Fruit fly (Drosophila melanogaster) whole organism, embryonic: ENCODE measurements around the gene dock.

Source experiments
- Atf3 ChIP-seq: fragments of 200-800 bp; sonication (Bioruptor generic); optimal IDR thresholded peaks from 3 replicates; lab custom pipeline; 2016; ENCODE audit warnings: missing biosample characterization, missing genetic modification characterization
- Bgb ChIP-seq: fragments of 200-800 bp; sonication (Bioruptor generic); IDR thresholded peaks from 2 replicates; pipeline ENCODE4 v1.3.6; 2022; ENCODE audit warnings: missing biosample characterization, missing genetic modification characterization; ENCODE audit not compliant: partially characterized antibody
- CG10431 ChIP-seq: fragments of 200-800 bp; sonication (Bioruptor generic); optimal IDR thresholded peaks from 3 replicates; lab custom pipeline; 2018; ENCODE audit warnings: missing biosample characterization, mild to moderate bottlenecking, missing genetic modification characterization
- CG14965 ChIP-seq: fragments of 200-800 bp; sonication (Bioruptor generic); optimal IDR thresholded peaks from 2 replicates; lab custom pipeline; 2016; ENCODE audit warnings: missing biosample characterization, missing genetic modification characterization, borderline replicate concordance
- CG15601 ChIP-seq: fragments of 200-800 bp; sonication (Bioruptor generic); optimal IDR thresholded peaks from 3 replicates; lab custom pipeline; 2019; ENCODE audit warnings: missing biosample characterization, mild to moderate bottlenecking, missing genetic modification characterization, moderate library complexity
- CG4820 ChIP-seq: fragments of 200-800 bp; sonication (Bioruptor generic); optimal IDR thresholded peaks from 3 replicates; lab custom pipeline; 2016; ENCODE audit warnings: missing biosample characterization, missing genetic modification characterization
- CG7357 ChIP-seq: fragments of 200-800 bp; sonication (Bioruptor generic); IDR thresholded peaks from 3 replicates; pipeline ENCODE4 v1.3.6; 2022; ENCODE audit warnings: missing biosample characterization, missing genetic modification characterization
- CG7987 ChIP-seq: fragments of 200-800 bp; sonication (Bioruptor generic); optimal IDR thresholded peaks from 2 replicates; lab custom pipeline; 2018; ENCODE audit warnings: missing biosample characterization, mild to moderate bottlenecking, missing genetic modification characterization, moderate library complexity
- CG8765 ChIP-seq: fragments of 200-800 bp; sonication (Bioruptor generic); IDR thresholded peaks from 2 replicates; pipeline ENCODE4 v1.3.6; 2022; ENCODE audit warnings: missing biosample characterization, missing genetic modification characterization
- CG8944 ChIP-seq: fragments of 200-800 bp; sonication (Bioruptor generic); optimal IDR thresholded peaks from 3 replicates; lab custom pipeline; 2016; ENCODE audit warnings: missing biosample characterization, missing genetic modification characterization
- CG9797 ChIP-seq: fragments of 200-800 bp; sonication (Bioruptor generic); optimal IDR thresholded peaks from 3 replicates; lab custom pipeline; 2018; ENCODE audit warnings: missing biosample characterization, mild to moderate bottlenecking, missing genetic modification characterization
- CTCF ChIP-seq: fragments of 200-800 bp; sonication (Bioruptor generic); optimal IDR thresholded peaks from 2 replicates; lab custom pipeline; 2017; ENCODE audit warnings: missing biosample characterization, mild to moderate bottlenecking, missing genetic modification characterization, moderate library complexity
- CoRest ChIP-seq: fragments of 200-800 bp; sonication (Bioruptor generic); optimal IDR thresholded peaks from 3 replicates; lab custom pipeline; 2018; ENCODE audit warnings: missing biosample characterization, mild to moderate bottlenecking, missing genetic modification characterization, moderate library complexity
- Dip2 ChIP-seq: fragments of 200-800 bp; sonication (Bioruptor generic); IDR thresholded peaks from 2 replicates; pipeline ENCODE4 v1.3.6; 2022; ENCODE audit warnings: missing biosample characterization, missing genetic modification characterization
- Fer2 ChIP-seq: fragments of 200-800 bp; sonication (Bioruptor generic); optimal IDR thresholded peaks from 2 replicates; lab custom pipeline; 2018; ENCODE audit warnings: missing biosample characterization, mild to moderate bottlenecking, missing genetic modification characterization, moderate library complexity
- H15 ChIP-seq: fragments of 200-800 bp; sonication (Bioruptor generic); IDR thresholded peaks from 3 replicates; pipeline ENCODE4 v1.3.6; 2022; ENCODE audit warnings: missing biosample characterization, missing genetic modification characterization
- HLHmδ ChIP-seq: fragments of 200-800 bp; sonication (Bioruptor generic); optimal IDR thresholded peaks from 2 replicates; lab custom pipeline; 2018; ENCODE audit warnings: missing biosample characterization, mild to moderate bottlenecking, missing genetic modification characterization, moderate library complexity
- Hmr ChIP-seq: fragments of 200-800 bp; sonication (Bioruptor generic); optimal IDR thresholded peaks from 3 replicates; lab custom pipeline; 2017; ENCODE audit warnings: mild to moderate bottlenecking, missing biosample characterization, missing genetic modification reagents, missing genetic modification characterization
- Hr39 ChIP-seq: fragments of >200 bp; optimal IDR thresholded peaks from 2 replicates; lab custom pipeline; 2017
- Kr ChIP-seq: fragments of 200-800 bp; sonication (Bioruptor generic); optimal IDR thresholded peaks from 2 replicates; lab custom pipeline; 2017; ENCODE audit warnings: missing biosample characterization, mild to moderate bottlenecking, missing genetic modification characterization
- Lhr ChIP-seq: fragments of 200-800 bp; sonication (Bioruptor generic); optimal IDR thresholded peaks from 3 replicates; lab custom pipeline; 2017; ENCODE audit warnings: mild to moderate bottlenecking, missing biosample characterization, missing genetic modification reagents, missing genetic modification characterization
- MBD-R2 ChIP-seq: fragments of 200-800 bp; sonication (Bioruptor generic); IDR thresholded peaks from 2 replicates; pipeline ENCODE4 v1.3.6; 2022; ENCODE audit warnings: missing biosample characterization, missing genetic modification characterization
- MTF-1 ChIP-seq: fragments of 200-800 bp; sonication (Bioruptor generic); optimal IDR thresholded peaks from 2 replicates; lab custom pipeline; 2018; ENCODE audit warnings: missing biosample characterization, mild to moderate bottlenecking, missing genetic modification characterization, borderline replicate concordance
- NC2α ChIP-seq: fragments of 200-800 bp; sonication (Bioruptor generic); optimal IDR thresholded peaks from 2 replicates; lab custom pipeline; 2016; ENCODE audit warnings: missing biosample characterization, missing genetic modification characterization
- NFAT ChIP-seq: fragments of 200-800 bp; sonication (Bioruptor generic); IDR thresholded peaks from 2 replicates; pipeline ENCODE4 v1.3.6; 2022; ENCODE audit warnings: missing biosample characterization, missing genetic modification characterization
- Neu2 ChIP-seq: fragments of 200-800 bp; sonication (Bioruptor generic); optimal IDR thresholded peaks from 3 replicates; lab custom pipeline; 2016; ENCODE audit warnings: missing biosample characterization, missing genetic modification characterization, borderline replicate concordance
- Pdp1 ChIP-seq, 2 experiments: fragments of 200-800 bp; sonication (Bioruptor generic); optimal IDR thresholded peaks; 3 replicates each; lab custom pipeline; 2016; ENCODE audit warnings: missing biosample characterization in 2 of 2, missing genetic modification characterization in 2 of 2, mild to moderate bottlenecking in 1 of 2, moderate library complexity in 1 of 2
- Sin3A ChIP-seq: fragments of >200 bp; optimal IDR thresholded peaks from 2 replicates; lab custom pipeline; 2018
- bbx ChIP-seq: fragments of 200-800 bp; sonication (Bioruptor generic); IDR thresholded peaks from 2 replicates; pipeline ENCODE4 v1.3.6; 2022; ENCODE audit warnings: missing biosample characterization, missing genetic modification characterization; ENCODE audit not compliant: partially characterized antibody
- chinmo ChIP-seq: fragments of 200-800 bp; sonication (Bioruptor generic); IDR thresholded peaks from 4 replicates; pipeline ENCODE4 v1.3.6; 2022; ENCODE audit warnings: missing biosample characterization, missing genetic modification characterization; ENCODE audit not compliant: partially characterized antibody
- dm ChIP-seq: fragments of 200-800 bp; sonication (Bioruptor generic); optimal IDR thresholded peaks from 3 replicates; lab custom pipeline; 2016; ENCODE audit warnings: missing biosample characterization, missing genetic modification characterization
- dmrt11E ChIP-seq: fragments of 200-800 bp; sonication (Bioruptor generic); optimal IDR thresholded peaks from 3 replicates; lab custom pipeline; 2018; ENCODE audit warnings: missing biosample characterization, mild to moderate bottlenecking, missing genetic modification characterization, moderate library complexity
- dpn ChIP-seq, 2 experiments: fragments of 200-800 bp; sonication (Bioruptor generic); optimal IDR thresholded peaks; 3 replicates each; lab custom pipeline; 2016; ENCODE audit warnings: missing biosample characterization in 2 of 2, missing genetic modification characterization in 2 of 2
- dysf ChIP-seq: fragments of 200-800 bp; sonication (Bioruptor generic); IDR thresholded peaks from 3 replicates; pipeline ENCODE4 v1.3.6; 2022; ENCODE audit warnings: missing biosample characterization, missing genetic modification characterization
- ems ChIP-seq: fragments of 200-800 bp; sonication (Bioruptor generic); optimal IDR thresholded peaks from 3 replicates; lab custom pipeline; 2016; ENCODE audit warnings: missing biosample characterization, missing genetic modification characterization
- gce ChIP-seq: fragments of 200-800 bp; sonication (Bioruptor generic); IDR thresholded peaks from 3 replicates; pipeline ENCODE4 v1.3.6; 2022; ENCODE audit warnings: missing biosample characterization, missing genetic modification characterization
- grn ChIP-seq: fragments of 200-800 bp; sonication (Bioruptor generic); optimal IDR thresholded peaks from 3 replicates; lab custom pipeline; 2017; ENCODE audit warnings: missing biosample characterization, missing genetic modification characterization
- gt ChIP-seq: fragments of 200-800 bp; sonication (Bioruptor generic); IDR thresholded peaks from 2 replicates; pipeline ENCODE4 v1.3.6; 2022; ENCODE audit warnings: missing biosample characterization, missing genetic modification characterization
- ind ChIP-seq: fragments of 200-800 bp; sonication (Bioruptor generic); optimal IDR thresholded peaks from 3 replicates; lab custom pipeline; 2016; ENCODE audit warnings: missing biosample characterization, missing genetic modification characterization
- jumu ChIP-seq: fragments of 200-800 bp; sonication (Bioruptor generic); optimal IDR thresholded peaks from 3 replicates; lab custom pipeline; 2016; ENCODE audit warnings: missing biosample characterization, missing genetic modification characterization
- kah ChIP-seq: fragments of 200-800 bp; sonication (Bioruptor generic); optimal IDR thresholded peaks from 2 replicates; lab custom pipeline; 2018; ENCODE audit warnings: missing biosample characterization, mild to moderate bottlenecking, missing genetic modification characterization
- lola ChIP-seq, 3 experiments: fragments of >200 bp in 2 of 3; fragments of 200-800 bp in 1 of 3; sonication (Bioruptor generic) in 1 of 3; optimal IDR thresholded peaks; 2 replicates each; lab custom pipeline; 2017 to 2019; ENCODE audit warnings: missing biosample characterization in 3 of 3, missing genetic modification characterization in 3 of 3, mild to moderate bottlenecking in 1 of 3, moderate library complexity in 1 of 3
- mam ChIP-seq: fragments of 200-800 bp; sonication (Bioruptor generic); optimal IDR thresholded peaks from 3 replicates; lab custom pipeline; 2016; ENCODE audit warnings: missing biosample characterization, missing genetic modification characterization
- p53 ChIP-seq: fragments of 200-800 bp; sonication (Bioruptor generic); optimal IDR thresholded peaks from 2 replicates; lab custom pipeline; 2016; ENCODE audit warnings: missing biosample characterization, missing genetic modification characterization
- sens-2 ChIP-seq: fragments of 200-800 bp; sonication (Bioruptor generic); IDR thresholded peaks from 2 replicates; pipeline ENCODE4 v1.3.6; 2022; ENCODE audit warnings: missing biosample characterization, missing genetic modification characterization
- slbo ChIP-seq: fragments of 200-800 bp; sonication (Bioruptor generic); IDR thresholded peaks from 2 replicates; pipeline ENCODE4 v1.3.6; 2022; ENCODE audit warnings: missing biosample characterization, missing genetic modification characterization
- stc ChIP-seq: fragments of 200-800 bp; sonication (Bioruptor generic); IDR thresholded peaks from 2 replicates; pipeline ENCODE4 v1.3.6; 2022; ENCODE audit warnings: missing biosample characterization, missing genetic modification characterization
- stwl ChIP-seq: fragments of 200-800 bp; sonication (Bioruptor generic); optimal IDR thresholded peaks from 3 replicates; lab custom pipeline; 2018; ENCODE audit warnings: missing biosample characterization, mild to moderate bottlenecking, missing genetic modification characterization, moderate library complexity
- unc-4 ChIP-seq: fragments of 200-800 bp; sonication (Bioruptor generic); IDR thresholded peaks from 2 replicates; pipeline ENCODE4 v1.3.6; 2022; ENCODE audit warnings: missing biosample characterization, missing genetic modification characterization; ENCODE audit not compliant: partially characterized antibody
- zen ChIP-seq: fragments of 200-800 bp; sonication (Bioruptor generic); optimal IDR thresholded peaks from 3 replicates; lab custom pipeline; 2018; ENCODE audit warnings: missing biosample characterization, mild to moderate bottlenecking, missing genetic modification characterization, moderate library complexity

dock gene

dm6 chr2L:821242-821985 is 4.4 kb upstream of the dock start, which contains the start of gene CG3662 (continued):
- peak; percentile 39 for TF ChIP-seq CoRest (tag; lab: Kevin White, UChicago)
- peak; percentile 89 for TF ChIP-seq CG9797 (GFP tag; lab: Kevin White, UChicago)
- TF ChIP-seq HLHmδ = peak; percentile 11
- no peak for TF ChIP-seq ems
- TF ChIP-seq p53 (GFP tag; lab: Kevin White, UChicago) = peak; percentile 11
- no peak for TF ChIP-seq stc (GFP tag; lab: Robert Waterston, UW)
- peak in 1 of 2 experiments; percentile 6 for TF ChIP-seq dpn (GFP tag; optimal IDR thresholded peaks at IDR 0.05; lab: Kevin White, UChicago)
- peak; percentile 18; the same call in 1 of the 2 replicates for TF ChIP-seq Bgb (GFP tag; lab: Robert Waterston, UW)
- peak in 1 of 2 experiments; percentile 44 for TF ChIP-seq Pdp1 (GFP tag; optimal IDR thresholded peaks at IDR 0.05; lab: Kevin White, UChicago)
- peak; percentile 40 for TF ChIP-seq CTCF (GFP tag; lab: Kevin White, UChicago)
- TF ChIP-seq dm = no peak
- TF ChIP-seq zen (tag; lab: Kevin White, UChicago) = no peak
- TF ChIP-seq CG7987 (GFP tag; lab: Kevin White, UChicago) = peak; percentile 15
- TF ChIP-seq sens-2 = no peak
- TF ChIP-seq Hmr = peak; percentile 47
- peak; percentile 47 for TF ChIP-seq CG15601 (tag; lab: Kevin White, UChicago)
- TF ChIP-seq kah (GFP tag; lab: Kevin White, UChicago) = no peak
- no peak for TF ChIP-seq Atf3 (GFP tag; lab: Kevin White, UChicago)
- no peak for TF ChIP-seq lola (GFP tag; optimal IDR thresholded peaks at IDR 0.05; lab: Kevin White, UChicago)
- TF ChIP-seq CG14965 (GFP tag; lab: Kevin White, UChicago) = no peak
- TF ChIP-seq Neu2 (GFP tag; lab: Kevin White, UChicago) = no peak
- no peak for TF ChIP-seq Dip2 (GFP tag; lab: Robert Waterston, UW)
- TF ChIP-seq ind = no peak
- TF ChIP-seq Sin3A (lab: Kevin White, UChicago) = peak; percentile 46
- TF ChIP-seq Lhr (GFP tag; lab: Kevin White, UChicago) = peak; percentile 69
- TF ChIP-seq CG7357 = no peak
- TF ChIP-seq gce (GFP tag; lab: Robert Waterston, UW) = no peak
- no peak for TF ChIP-seq CG10431 (GFP tag; lab: Kevin White, UChicago)
- TF ChIP-seq slbo (GFP tag; lab: Robert Waterston, UW) = no peak
- no peak for TF ChIP-seq NFAT (GFP tag; lab: Robert Waterston, UW)
- no peak for TF ChIP-seq Hr39 (lab: Kevin White, UChicago)
- no peak for TF ChIP-seq dysf (GFP tag; lab: Robert Waterston, UW)
- TF ChIP-seq stwl (tag; lab: Kevin White, UChicago) = peak; percentile 69
- no peak for TF ChIP-seq mam (GFP tag; lab: Kevin White, UChicago)
- TF ChIP-seq CG8765 = no peak
- TF ChIP-seq CG4820 (GFP tag; lab: Kevin White, UChicago) = no peak
- peak; percentile 33; the same call in 1 of the 2 replicates for TF ChIP-seq bbx (GFP tag; lab: Robert Waterston, UW)
- peak; percentile 18 for TF ChIP-seq grn (GFP tag; lab: Kevin White, UChicago)
- TF ChIP-seq dmrt11E (tag; lab: Kevin White, UChicago) = no peak
- no peak for TF ChIP-seq unc-4 (GFP tag; lab: Robert Waterston, UW)
- no peak for TF ChIP-seq jumu
- TF ChIP-seq NC2α (GFP tag; lab: Kevin White, UChicago) = no peak
- no peak for TF ChIP-seq gt (GFP tag; lab: Robert Waterston, UW)
- no peak for TF ChIP-seq CG8944 (GFP tag; lab: Kevin White, UChicago)
- TF ChIP-seq chinmo (GFP tag; lab: Robert Waterston, UW) = 0 out of 4 replicates have a peak, but pooled peaks have one; percentile 27
- peak; percentile 9 for TF ChIP-seq MTF-1
- no peak for TF ChIP-seq H15 (GFP tag; lab: Robert Waterston, UW)
- no peak for TF ChIP-seq Kr
- TF ChIP-seq Fer2 = no peak
- TF ChIP-seq MBD-R2 (GFP tag; lab: Robert Waterston, UW) = peak; percentile 69
